Worm (Caenorhabditis elegans): ENCODE data around the gene ceph-41.

ceph-41 gene

ce11 chrIV:8107502-8107901 lies 19.5 kb upstream of the ceph-41 start, which contains the start of gene rabs-5 (continued):
- no peak for TF ChIP-seq lin-39 (tag; optimal IDR thresholded peaks at IDR 0.05)
- no peak for TF ChIP-seq F44E2.7 (GFP tag; IDR thresholded peaks at IDR 0.05)

ce11 chrIV:8112187-8112586 lies 14.8 kb upstream of the ceph-41 start, which contains the start of gene Y42H9AR.4:
Gene Y42H9AR.4, minus strand, starts transcription at chrIV:8112218.
- TF ChIP-seq rbr-2 (tag; optimal IDR thresholded peaks at IDR 0.05) (peak; percentile 29), lin-38 (GFP tag; IDR thresholded peaks at IDR 0.05) (peak; percentile 23; the same call in 1 of the 2 replicates), daf-16 (GFP tag; optimal IDR thresholded peaks at IDR 0.05) (peak in 1 of 2 experiments; percentile 28), daf-16 (tag; optimal IDR thresholded peaks at IDR 0.05) (peak; percentile 65), nhr-48 (tag; optimal IDR thresholded peaks at IDR 0.05) (peak; percentile 45), ceh-62 (tag; optimal IDR thresholded peaks at IDR 0.05) (no peak), arid-1 (GFP tag; conservative IDR thresholded peaks at IDR 0.05) (0 out of 2 replicates have a peak, but pooled peaks have one; percentile 4), mes-2 (tag; optimal IDR thresholded peaks at IDR 0.05; ENCODE audit: poor library complexity, severe bottlenecking) (peak; percentile 59), mxl-3 (GFP tag; optimal IDR thresholded peaks at IDR 0.05) (peak; percentile 65), ama-1 (optimal IDR thresholded peaks at IDR 0.05) (no peak), nhr-6 (tag; optimal IDR thresholded peaks at IDR 0.05) (peak; percentile 5), lin-13 (GFP tag; optimal IDR thresholded peaks at IDR 0.05) (no peak), dve-1 (tag; optimal IDR thresholded peaks at IDR 0.05; ENCODE audit: insufficient read depth) (peak; percentile 34), hlh-30 (tag; optimal IDR thresholded peaks at IDR 0.05; ENCODE audit: insufficient read depth) (peak; percentile 9), nhr-28 (tag; optimal IDR thresholded peaks at IDR 0.05) (peak; percentile 53), mep-1 (tag; optimal IDR thresholded peaks at IDR 0.05) (peak; percentile 43), ctbp-1 (GFP tag; IDR thresholded peaks at IDR 0.05) (peak; percentile 33; the same call in 1 of the 2 replicates), lsy-2 (tag; optimal IDR thresholded peaks at IDR 0.05) (peak in 1 of 2 experiments; percentile 45), gei-8 (GFP tag; optimal IDR thresholded peaks at IDR 0.05) (no peak), nhr-77 (tag; optimal IDR thresholded peaks at IDR 0.05) (peak; percentile 3), unc-62 (GFP tag; optimal IDR thresholded peaks at IDR 0.05 in 1 of 2) (peak in 1 of 2 experiments; percentile 66), unc-62 (tag; optimal IDR thresholded peaks at IDR 0.05) (no peak), hmg-1.1 (GFP tag; IDR thresholded peaks at IDR 0.05) (peak; percentile 60; the same call in 1 of the 2 replicates), madf-9 (GFP tag; conservative IDR thresholded peaks at IDR 0.05) (0 out of 2 replicates have a peak, but pooled peaks have one; percentile 8), hlh-11 (tag; optimal IDR thresholded peaks at IDR 0.05) (peak; percentile 70), ztf-7 (tag; optimal IDR thresholded peaks at IDR 0.05) (no peak)

- TF ChIP-seq lsy-2 (tag; optimal IDR thresholded peaks at IDR 0.05) (no peak), mes-2 (tag; optimal IDR thresholded peaks at IDR 0.05; ENCODE audit: poor library complexity, severe bottlenecking) (peak; percentile 24), dpl-1 (GFP tag; optimal IDR thresholded peaks at IDR 0.05) (peak; percentile 51), pqm-1 (tag; optimal IDR thresholded peaks at IDR 0.05) (no peak), daf-16 (GFP tag; optimal IDR thresholded peaks at IDR 0.05) (no peak), daf-16 (tag; optimal IDR thresholded peaks at IDR 0.05) (peak; percentile 1), ceh-20 (GFP tag; IDR thresholded peaks at IDR 0.05) (no peak)
Observed at ce11 chrIV:8112646-8113045, 14.4 kb upstream of the ceph-41 start.

ce11 chrIV:8113161-8113560 lies 13.8 kb upstream of the ceph-41 start, which contains the start of gene Y42H9AR.1:
Gene Y42H9AR.1, plus strand, starts transcription at chrIV:8113393.
- TF ChIP-seq hlh-30 (tag; optimal IDR thresholded peaks at IDR 0.05; ENCODE audit: insufficient read depth): peak; percentile 64
- TF ChIP-seq ceh-28 (tag; optimal IDR thresholded peaks at IDR 0.05): no peak
- TF ChIP-seq mdl-1 (tag; optimal IDR thresholded peaks at IDR 0.05): peak in 1 of 2 experiments; percentile 57
- TF ChIP-seq lir-3 (tag; optimal IDR thresholded peaks at IDR 0.05): no peak
- no peak for TF ChIP-seq rbr-2 (tag; optimal IDR thresholded peaks at IDR 0.05)
- 0 out of 2 replicates have a peak, but pooled peaks have one; percentile 3 for TF ChIP-seq hmg-1.1 (GFP tag; IDR thresholded peaks at IDR 0.05)
- peak in 1 of 2 experiments; percentile 37 for TF ChIP-seq lsy-2 (tag; optimal IDR thresholded peaks at IDR 0.05)
- peak; percentile 24 for TF ChIP-seq mes-2 (tag; optimal IDR thresholded peaks at IDR 0.05; ENCODE audit: poor library complexity, severe bottlenecking)
- no peak for TF ChIP-seq dmd-6 (GFP tag; IDR thresholded peaks at IDR 0.05)
- peak; percentile 40 for TF ChIP-seq T20F7.1 (GFP tag; optimal IDR thresholded peaks at IDR 0.05)
- no peak for TF ChIP-seq ceh-32 (tag; optimal IDR thresholded peaks at IDR 0.05; ENCODE audit: poor library complexity)
- peak; percentile 52 for TF ChIP-seq dpl-1 (GFP tag; optimal IDR thresholded peaks at IDR 0.05)
